Fruit fly (Drosophila melanogaster) whole organism, prepupa: ENCODE data around the gene CG15602.
A peak's percentile ranks its signal among the peaks of the same experiment; 100 is the strongest.

ENCODE experiments used
- Blimp-1 ChIP-seq: fragments of 200-800 bp; sonication (Bioruptor generic); optimal IDR thresholded peaks from 3 replicates; lab custom pipeline; 2017; ENCODE audit warnings: missing biosample characterization, missing genetic modification characterization, mild to moderate bottlenecking, moderate library complexity, missing genetic modification reagents
- CG10669 ChIP-seq: fragments of 200-800 bp; sonication (Bioruptor generic); optimal IDR thresholded peaks from 3 replicates; lab custom pipeline; 2018; ENCODE audit warnings: missing biosample characterization, mild to moderate bottlenecking, missing genetic modification characterization, moderate library complexity
- CG11294 ChIP-seq: fragments of 200-800 bp; sonication (Bioruptor generic); IDR thresholded peaks from 2 replicates; pipeline ENCODE4 v1.3.6; 2022; ENCODE audit warnings: missing biosample characterization, missing genetic modification characterization
- CG15336 ChIP-seq: fragments of 200-800 bp; sonication (Bioruptor generic); IDR thresholded peaks from 2 replicates; pipeline ENCODE4 v1.3.6; 2022; ENCODE audit warnings: missing biosample characterization, missing genetic modification characterization
- CG1621 ChIP-seq: fragments of 200-800 bp; sonication (Bioruptor generic); optimal IDR thresholded peaks from 3 replicates; lab custom pipeline; 2018; ENCODE audit warnings: missing biosample characterization, mild to moderate bottlenecking, missing genetic modification characterization
- CG16779 ChIP-seq: fragments of 200-800 bp; sonication (Bioruptor generic); optimal IDR thresholded peaks from 3 replicates; lab custom pipeline; 2017; ENCODE audit warnings: missing biosample characterization, mild to moderate bottlenecking, missing genetic modification characterization
- CG3032 ChIP-seq: fragments of 200-800 bp; optimal IDR thresholded peaks from 2 replicates; lab custom pipeline; 2019; ENCODE audit warnings: missing biosample characterization, mild to moderate bottlenecking, missing genetic modification characterization, moderate library complexity
- CG31627 ChIP-seq: fragments of 200-800 bp; sonication (Bioruptor generic); optimal IDR thresholded peaks from 3 replicates; lab custom pipeline; 2016; ENCODE audit warnings: missing biosample characterization, missing genetic modification characterization
- CG34406 ChIP-seq: fragments of 200-800 bp; sonication (Bioruptor generic); optimal IDR thresholded peaks from 3 replicates; lab custom pipeline; 2016; ENCODE audit warnings: missing biosample characterization, missing genetic modification characterization
- CG3919 ChIP-seq: fragments of 200-800 bp; sonication (Bioruptor generic); optimal IDR thresholded peaks from 3 replicates; lab custom pipeline; 2016; ENCODE audit warnings: missing biosample characterization, missing genetic modification characterization
- CG6163 ChIP-seq: fragments of 200-800 bp; sonication (Bioruptor generic); IDR thresholded peaks from 3 replicates; pipeline ENCODE4 v1.3.6; 2022; ENCODE audit warnings: missing biosample characterization, missing genetic modification characterization
- CG6276 ChIP-seq: fragments of 200-800 bp; sonication (Bioruptor generic); optimal IDR thresholded peaks from 2 replicates; lab custom pipeline; 2017; ENCODE audit warnings: missing biosample characterization, mild to moderate bottlenecking, missing genetic modification characterization
- CG6808 ChIP-seq: fragments of 200-800 bp; sonication (Bioruptor generic); optimal IDR thresholded peaks from 3 replicates; lab custom pipeline; 2017; ENCODE audit warnings: missing biosample characterization, missing genetic modification characterization, mild to moderate bottlenecking, moderate library complexity, missing genetic modification reagents
- CG6854 ChIP-seq: fragments of 200-800 bp; sonication (Bioruptor generic); optimal IDR thresholded peaks from 2 replicates; lab custom pipeline; 2017; ENCODE audit warnings: missing biosample characterization, mild to moderate bottlenecking, missing genetic modification characterization
- CG7368 ChIP-seq: fragments of 200-800 bp; sonication (Bioruptor generic); optimal IDR thresholded peaks from 3 replicates; lab custom pipeline; 2016; ENCODE audit warnings: missing biosample characterization, missing genetic modification characterization
- CG8632 ChIP-seq: fragments of 200-800 bp; sonication (Bioruptor generic); optimal IDR thresholded peaks from 3 replicates; lab custom pipeline; 2016; ENCODE audit warnings: missing biosample characterization, missing genetic modification characterization
- Eip75B ChIP-seq: fragments of 200-800 bp; sonication (Bioruptor generic); optimal IDR thresholded peaks from 3 replicates; lab custom pipeline; 2016; ENCODE audit warnings: missing biosample characterization, missing genetic modification characterization
- Eip78C ChIP-seq: fragments of 200-800 bp; sonication (Bioruptor generic); peaks from one replicate; lab custom pipeline; 2016; ENCODE audit warnings: missing biosample characterization, missing genetic modification characterization
- Ets96B ChIP-seq: fragments of 200-800 bp; optimal IDR thresholded peaks from 2 replicates; lab custom pipeline; 2019; ENCODE audit warnings: missing biosample characterization, mild to moderate bottlenecking, missing genetic modification characterization, moderate library complexity
- Gug ChIP-seq: fragments of 200-800 bp; sonication (Bioruptor generic); IDR thresholded peaks from 2 replicates; pipeline ENCODE4 v1.3.6; 2022; ENCODE audit warnings: missing biosample characterization, missing genetic modification characterization
- Hr38 ChIP-seq: sonication (Bioruptor generic); optimal IDR thresholded peaks from 2 replicates; lab custom pipeline; 2016; ENCODE audit warnings: missing biosample characterization, missing genetic modification characterization
- Hr39 ChIP-seq: fragments of 200-800 bp; sonication (Bioruptor generic); optimal IDR thresholded peaks from 2 replicates; lab custom pipeline; 2016; ENCODE audit warnings: missing biosample characterization, missing genetic modification characterization
- Lpt ChIP-seq: fragments of 200-800 bp; sonication (Bioruptor generic); optimal IDR thresholded peaks from 3 replicates; lab custom pipeline; 2016; ENCODE audit warnings: missing biosample characterization, missing genetic modification characterization
- OdsH ChIP-seq: fragments of 200-800 bp; sonication (Bioruptor generic); optimal IDR thresholded peaks from 3 replicates; lab custom pipeline; 2016; ENCODE audit warnings: missing biosample characterization, missing genetic modification characterization
- Smox ChIP-seq: fragments of 200-800 bp; sonication (Bioruptor generic); optimal IDR thresholded peaks from 3 replicates; lab custom pipeline; 2016; ENCODE audit warnings: missing biosample characterization, missing genetic modification characterization
- Sox14 ChIP-seq: fragments of 200-800 bp; sonication (Bioruptor generic); optimal IDR thresholded peaks from 3 replicates; lab custom pipeline; 2016; ENCODE audit warnings: missing biosample characterization, missing genetic modification characterization
- Sox15 ChIP-seq: fragments of 200-800 bp; sonication (Bioruptor generic); optimal IDR thresholded peaks from 3 replicates; lab custom pipeline; 2016; ENCODE audit warnings: missing biosample characterization, missing genetic modification characterization
- achi ChIP-seq: fragments of 200-800 bp; sonication (Bioruptor generic); optimal IDR thresholded peaks from 3 replicates; lab custom pipeline; 2016; ENCODE audit warnings: missing biosample characterization, missing genetic modification characterization
- acj6 ChIP-seq: fragments of 200-800 bp; sonication (Bioruptor generic); optimal IDR thresholded peaks from 3 replicates; lab custom pipeline; 2016; ENCODE audit warnings: missing biosample characterization, missing genetic modification characterization
- cyc ChIP-seq: fragments of 200-800 bp; sonication (Bioruptor generic); optimal IDR thresholded peaks from 3 replicates; lab custom pipeline; 2016; ENCODE audit warnings: missing biosample characterization, missing genetic modification characterization
- dac ChIP-seq: fragments of 200-800 bp; sonication (Bioruptor generic); optimal IDR thresholded peaks from 2 replicates; lab custom pipeline; 2017; ENCODE audit warnings: missing biosample characterization, mild to moderate bottlenecking, missing genetic modification characterization
- dsx ChIP-seq: fragments of 200-800 bp; optimal IDR thresholded peaks from 3 replicates; lab custom pipeline; 2019; ENCODE audit warnings: missing biosample characterization, mild to moderate bottlenecking, missing genetic modification characterization, moderate library complexity; ENCODE audit not compliant: poor library complexity, severe bottlenecking
- eg ChIP-seq: fragments of 200-800 bp; sonication (Bioruptor generic); IDR thresholded peaks from 3 replicates; pipeline ENCODE4 v1.3.6; 2022; ENCODE audit warnings: missing biosample characterization, missing genetic modification characterization
- esn ChIP-seq: fragments of 200-800 bp; sonication (Bioruptor generic); optimal IDR thresholded peaks from 2 replicates; lab custom pipeline; 2016; ENCODE audit warnings: missing biosample characterization, mild to moderate bottlenecking, missing genetic modification characterization, moderate library complexity
- fd59A ChIP-seq: fragments of 200-800 bp; sonication (Bioruptor generic); optimal IDR thresholded peaks from 2 replicates; lab custom pipeline; 2017; ENCODE audit warnings: missing biosample characterization, mild to moderate bottlenecking, missing genetic modification characterization, missing genetic modification reagents
- fkh ChIP-seq: fragments of 200-800 bp; sonication (Bioruptor generic); optimal IDR thresholded peaks from 3 replicates; lab custom pipeline; 2017; ENCODE audit warnings: missing biosample characterization, mild to moderate bottlenecking, missing genetic modification characterization, moderate library complexity
- pdm3 ChIP-seq: fragments of 200-800 bp; sonication (Bioruptor generic); optimal IDR thresholded peaks from 3 replicates; lab custom pipeline; 2016; ENCODE audit warnings: missing biosample characterization, missing genetic modification characterization
- salr ChIP-seq, 2 experiments: fragments of 200-800 bp; sonication (Bioruptor generic); optimal IDR thresholded peaks; 3 replicates each; lab custom pipeline; 2016 to 2018; ENCODE audit warnings: missing biosample characterization in 2 of 2, missing genetic modification characterization in 2 of 2, mild to moderate bottlenecking in 1 of 2
- ss ChIP-seq, 2 experiments: fragments of 200-800 bp; sonication (Bioruptor generic); optimal IDR thresholded peaks; 2 replicates in 1 of 2; 3 replicates in 1 of 2; lab custom pipeline; 2017 to 2018; ENCODE audit warnings: mild to moderate bottlenecking in 2 of 2, missing biosample characterization in 2 of 2, missing genetic modification characterization in 2 of 2, moderate library complexity in 1 of 2
- svp ChIP-seq: fragments of 200-800 bp; sonication (Bioruptor generic); peaks from one replicate; lab custom pipeline; 2016; ENCODE audit warnings: missing biosample characterization, missing genetic modification characterization
- topi ChIP-seq: fragments of 200-800 bp; sonication (Bioruptor generic); optimal IDR thresholded peaks from 3 replicates; lab custom pipeline; 2016; ENCODE audit warnings: missing biosample characterization, missing genetic modification characterization
- vri ChIP-seq: fragments of 200-800 bp; sonication (Bioruptor generic); optimal IDR thresholded peaks from 3 replicates; lab custom pipeline; 2016; ENCODE audit warnings: missing biosample characterization, mild to moderate bottlenecking, missing genetic modification characterization

CG15602 gene

dm6 chrX:15785429-15786239 is 13.6 kb upstream of the CG15602 start, which contains the start of the genes Paf-AHalpha and mRpS30:
Paf-AHalpha (minus strand) TSS chrX:15785583.
mRpS30 (plus strand) TSS chrX:15786047.
- peak; percentile 25 for TF ChIP-seq achi (GFP tag; lab: Kevin White, UChicago)
- peak; percentile 9 for TF ChIP-seq esn
- no peak for TF ChIP-seq CG8632
- peak; percentile 80 for TF ChIP-seq Blimp-1 (GFP tag; lab: Kevin White, UChicago)
- peak; percentile 94 for TF ChIP-seq vri (GFP tag; lab: Kevin White, UChicago)
- TF ChIP-seq CG11294 (GFP tag; lab: Robert Waterston, UW), result no peak

- no peak for TF ChIP-seq CG31627 (GFP tag; lab: Kevin White, UChicago)
- TF ChIP-seq CG1621, result peak; percentile 11
These were observed 13.0 kb upstream of the CG15602 start for dm6 chrX:15786242-15786641.

- TF ChIP-seq dac (GFP tag; lab: Kevin White, UChicago) (no peak), Hr39 (GFP tag; lab: Kevin White, UChicago) (no peak), CG31627 (GFP tag; lab: Kevin White, UChicago) (no peak), Eip78C (GFP tag; lab: Kevin White, UChicago) (peak; percentile 43), Blimp-1 (GFP tag; lab: Kevin White, UChicago) (peak; percentile 34), pdm3 (peak; percentile 60), salr (GFP tag; optimal IDR thresholded peaks at IDR 0.05; lab: Kevin White, UChicago) (no peak), Smox (GFP tag; lab: Kevin White, UChicago) (peak; percentile 56), Gug (no peak), dsx (peak; percentile 47), CG6854 (peak; percentile 83), CG6276 (no peak), CG6808 (GFP tag; lab: Kevin White, UChicago) (peak; percentile 79), CG11294 (GFP tag; lab: Robert Waterston, UW) (no peak), ss (GFP tag; optimal IDR thresholded peaks at IDR 0.05; lab: Kevin White, UChicago) (peak in 1 of 2 experiments; percentile 65), CG10669 (peak; percentile 76), Eip75B (GFP tag; lab: Kevin White, UChicago) (peak; percentile 40), Sox15 (no peak), CG3919 (GFP tag; lab: Kevin White, UChicago) (peak; percentile 52), Hr38 (no peak), acj6 (GFP tag; lab: Kevin White, UChicago) (peak; percentile 46), CG34406 (GFP tag; lab: Kevin White, UChicago) (peak; percentile 60), CG1621 (peak; percentile 55), CG3032 (tag; lab: Kevin White, UChicago) (peak; percentile 48), Lpt (GFP tag; lab: Kevin White, UChicago) (no peak), OdsH (GFP tag; lab: Kevin White, UChicago) (peak; percentile 56), fkh (GFP tag; lab: Kevin White, UChicago) (peak; percentile 64), CG15336 (GFP tag; lab: Robert Waterston, UW) (no peak), CG7368 (GFP tag; lab: Kevin White, UChicago) (peak; percentile 74), fd59A (GFP tag; lab: Kevin White, UChicago) (no peak), svp (GFP tag; lab: Kevin White, UChicago) (no peak), Sox14 (GFP tag; lab: Kevin White, UChicago) (no peak), CG16779 (no peak), topi (GFP tag; lab: Kevin White, UChicago) (peak; percentile 46), CG6163 (peak; percentile 34; the same call in 2 of the 3 replicates), eg (GFP tag; lab: Robert Waterston, UW) (peak; percentile 47; the same call in 1 of the 3 replicates), Ets96B (tag; lab: Kevin White, UChicago) (no peak), esn (peak; percentile 54), CG8632 (peak; percentile 76), cyc (peak; percentile 8)
These were observed 10.7 kb upstream of the CG15602 start, which contains the start of gene Rhp for dm6 chrX:15788235-15789187. Rhp (plus strand) TSS chrX:15788897.
